Fruit fly (Drosophila melanogaster): ENCODE results near the gene CG31624.

The CG31624 gene

dm6 chr2L:21196511-21196910, 3.7 kb downstream of the CG31624 start (continued):
- TF ChIP-seq CG17328 (GFP tag; IDR thresholded peaks at IDR 0.05) (no peak), kay (GFP tag; optimal IDR thresholded peaks at IDR 0.05) (no peak), scrt (GFP tag; optimal IDR thresholded peaks at IDR 0.05) (no peak), Pdp1 (GFP tag; optimal IDR thresholded peaks at IDR 0.05) (peak in 1 of 2 experiments; percentile 7), lola (GFP tag; optimal IDR thresholded peaks at IDR 0.05) (peak in 1 of 3 experiments; percentile 3), Gsc (GFP tag; IDR thresholded peaks at IDR 0.05) (no peak), CG10543 (GFP tag; optimal IDR thresholded peaks at IDR 0.05) (no peak), CG8944 (GFP tag; optimal IDR thresholded peaks at IDR 0.05) (no peak), CG11085 (GFP tag; IDR thresholded peaks at IDR 0.05) (no peak), Taf1 (GFP tag; IDR thresholded peaks at IDR 0.05) (0 out of 2 replicates have a peak, but pooled peaks have one; percentile 8), Blimp-1 (GFP tag; optimal IDR thresholded peaks at IDR 0.05) (no peak), pita (GFP tag; optimal IDR thresholded peaks at IDR 0.05) (no peak), CG6175 (GFP tag; IDR thresholded peaks at IDR 0.05) (no peak), Hsf (GFP tag; optimal IDR thresholded peaks at IDR 0.05) (no peak), CG32532 (GFP tag; IDR thresholded peaks at IDR 0.05) (no peak), CG8388 (GFP tag; optimal IDR thresholded peaks at IDR 0.05) (no peak), hkb (optimal IDR thresholded peaks at IDR 0.05) (no peak), hkb (GFP tag; IDR thresholded peaks at IDR 0.05) (no peak), CG3847 (GFP tag; IDR thresholded peaks at IDR 0.05) (no peak), CG3163 (GFP tag; optimal IDR thresholded peaks at IDR 0.05) (no peak), CG3838 (GFP tag; optimal IDR thresholded peaks at IDR 0.05) (no peak), gsb-n (tag; optimal IDR thresholded peaks at IDR 0.05) (no peak), da (GFP tag; optimal IDR thresholded peaks at IDR 0.05) (no peak), lmd (GFP tag; IDR thresholded peaks at IDR 0.05) (no peak), Hmx (GFP tag; optimal IDR thresholded peaks at IDR 0.05) (no peak), CG12391 (tag; optimal IDR thresholded peaks at IDR 0.05) (no peak), CG15514 (GFP tag; optimal IDR thresholded peaks at IDR 0.05) (no peak), CG17385 (GFP tag; optimal IDR thresholded peaks at IDR 0.05) (no peak), CG31224 (GFP tag; IDR thresholded peaks at IDR 0.05) (no peak), NC2α (GFP tag; optimal IDR thresholded peaks at IDR 0.05) (no peak), zen2 (GFP tag; IDR thresholded peaks at IDR 0.05; ENCODE audit: partially characterized antibody) (no peak), MBD-R2 (GFP tag; IDR thresholded peaks at IDR 0.05) (no peak), exex (tag; optimal IDR thresholded peaks at IDR 0.05) (no peak), Fer3 (tag; optimal IDR thresholded peaks at IDR 0.05) (peak; percentile 20), cato (GFP tag; optimal IDR thresholded peaks at IDR 0.05; ENCODE audit: borderline replicate concordance) (no peak), Deaf1 (tag; optimal IDR thresholded peaks at IDR 0.05) (no peak), CG17361 (GFP tag; IDR thresholded peaks at IDR 0.05) (0 out of 3 replicates have a peak, but pooled peaks have one; percentile 32), z (GFP tag; IDR thresholded peaks at IDR 0.05) (no peak), nerfin-1 (tag; optimal IDR thresholded peaks at IDR 0.05) (no peak), Rfx (GFP tag; IDR thresholded peaks at IDR 0.05) (0 out of 2 replicates have a peak, but pooled peaks have one; percentile 14), CG17568 (GFP tag; optimal IDR thresholded peaks at IDR 0.05) (no peak), Ravus (GFP tag; IDR thresholded peaks at IDR 0.05) (no peak), Nf-YA (GFP tag; IDR thresholded peaks at IDR 0.05) (no peak), H2.0 (GFP tag; IDR thresholded peaks at IDR 0.05) (no peak), repo (GFP tag; optimal IDR thresholded peaks at IDR 0.05) (no peak), CG17612 (GFP tag; IDR thresholded peaks at IDR 0.05) (no peak), CG3995 (GFP tag; optimal IDR thresholded peaks at IDR 0.05) (no peak), dpn (GFP tag; optimal IDR thresholded peaks at IDR 0.05) (peak in 1 of 2 experiments; percentile 2), CG7556 (GFP tag; optimal IDR thresholded peaks at IDR 0.05) (peak; percentile 11), CkIIα-i1 (GFP tag; IDR thresholded peaks at IDR 0.05) (no peak), Atf-2 (GFP tag; optimal IDR thresholded peaks at IDR 0.05) (no peak), HLH3B (GFP tag; IDR thresholded peaks at IDR 0.05) (no peak)
